Worm (Caenorhabditis elegans) whole organism, early embryonic: ENCODE data around the gene ins-37.
"Not testable (repeated sequence)": the region's sequence is repeated elsewhere in the genome, so short reads cannot be mapped to it uniquely, and the experiment has no call there.

ENCODE experiments used
- F13C5.2 ChIP-seq: sonication (generic microtip); optimal IDR thresholded peaks from 2 replicates; lab custom pipeline; 2017; ENCODE audit warnings: mild to moderate bottlenecking, missing genetic modification characterization, inconsistent platforms, missing compliant biosample characterization
- ama-1 ChIP-seq: fragments of 150-350 bp; optimal IDR thresholded peaks from 2 replicates; lab custom pipeline; 2014
- ceh-36 ChIP-seq: sonication (generic microtip); optimal IDR thresholded peaks from 2 replicates; lab custom pipeline; 2016; ENCODE audit warnings: missing genetic modification characterization, inconsistent platforms, missing compliant biosample characterization
- flt-1 ChIP-seq: fragments of 200-800 bp; sonication (Bioruptor generic); IDR thresholded peaks from 2 replicates; pipeline ENCODE4 v1.3.6; 2022; ENCODE audit warnings: missing genetic modification characterization, missing compliant biosample characterization
- hmbx-1 ChIP-seq: sonication (generic microtip); optimal IDR thresholded peaks from 2 replicates; lab custom pipeline; 2016; ENCODE audit warnings: mild to moderate bottlenecking, missing genetic modification characterization, missing compliant biosample characterization
- hnd-1 ChIP-seq: sonication (generic microtip); optimal IDR thresholded peaks from 2 replicates; lab custom pipeline; 2016; ENCODE audit warnings: missing genetic modification characterization, missing compliant biosample characterization
- tbx-11 ChIP-seq: fragments of 200-800 bp; sonication (Bioruptor generic); IDR thresholded peaks from 2 replicates; pipeline ENCODE4 v1.3.6; 2022; ENCODE audit warnings: missing genetic modification characterization, missing compliant biosample characterization
- tra-4 ChIP-seq: sonication (generic microtip); optimal IDR thresholded peaks from 2 replicates; lab custom pipeline; 2017; ENCODE audit warnings: missing genetic modification characterization, missing compliant biosample characterization

DNA sequence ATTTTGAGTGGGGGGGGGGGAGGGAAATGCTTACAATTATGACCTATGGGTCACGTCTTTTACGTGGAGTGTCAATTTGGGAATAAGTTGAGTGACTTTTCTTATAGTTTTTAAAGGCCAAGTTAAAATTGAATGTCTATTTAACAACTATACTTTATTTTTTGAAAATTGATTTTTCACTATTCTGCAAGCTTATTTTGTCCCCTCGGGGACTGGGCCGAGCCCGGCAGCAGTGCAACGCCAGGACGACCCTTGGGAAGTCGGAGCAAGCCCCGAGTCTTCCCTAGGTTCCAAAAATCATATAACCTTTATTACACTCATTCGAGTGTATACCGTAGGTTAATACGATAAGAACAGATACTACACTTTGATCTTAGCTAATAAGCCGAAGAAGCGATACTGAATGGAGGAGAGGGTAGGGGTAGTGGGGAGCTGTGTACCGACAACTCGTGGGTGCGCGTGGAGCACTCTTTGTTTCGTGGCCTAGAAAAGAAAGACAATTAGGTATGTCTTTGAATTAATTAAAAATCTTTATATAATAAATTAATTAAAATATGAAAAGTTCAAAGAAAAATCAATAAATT, at the start of gene ins-37:
- TF ChIP-seq ama-1 (lab: Kevin White, UChicago); tra-4 (tag; lab: Kevin White, UChicago); hnd-1 (tag; lab: Kevin White, UChicago); F13C5.2; ceh-36 (tag; lab: Kevin White, UChicago); hmbx-1 (tag; lab: Kevin White, UChicago); flt-1 (GFP tag; lab: Robert Waterston, UW); tbx-11 (GFP tag; lab: Robert Waterston, UW): not testable (repeated sequence)
